Worm (Caenorhabditis elegans) whole organism, L3 larva: Measurements from ENCODE around the gene K09E4.1.

Source experiments
- R02D3.7 ChIP-seq: fragments of 150-350 bp; optimal IDR thresholded peaks from 2 replicates; lab custom pipeline; 2014; ENCODE audit warnings: missing biosample characterization, missing genetic modification characterization
- aly-2 ChIP-seq: fragments of 150-350 bp; optimal IDR thresholded peaks from 2 replicates; lab custom pipeline; 2014; ENCODE audit warnings: missing biosample characterization, missing genetic modification characterization
- ceh-16 ChIP-seq: sonication (generic microtip); optimal IDR thresholded peaks from 2 replicates; lab custom pipeline; 2017; ENCODE audit warnings: missing biosample characterization, missing genetic modification characterization
- ceh-28 ChIP-seq: fragments of 150-350 bp; optimal IDR thresholded peaks from 2 replicates; lab custom pipeline; 2014; ENCODE audit warnings: missing biosample characterization, missing genetic modification reagents, missing genetic modification characterization
- egl-27 ChIP-seq: sonication (generic microtip); optimal IDR thresholded peaks from 4 replicates; lab custom pipeline; 2017; ENCODE audit warnings: missing biosample characterization, missing genetic modification reagents, missing genetic modification characterization
- egl-5 ChIP-seq: fragments of 150-350 bp; optimal IDR thresholded peaks from 2 replicates; lab custom pipeline; 2017; ENCODE audit warnings: missing biosample characterization, missing genetic modification reagents, missing genetic modification characterization, inconsistent platforms
- elt-1 ChIP-seq: fragments of 150-350 bp; optimal IDR thresholded peaks from 2 replicates; lab custom pipeline; 2014; ENCODE audit warnings: missing biosample characterization, missing genetic modification characterization
- eor-1 ChIP-seq, 2 experiments: fragments of 150-350 bp; optimal IDR thresholded peaks; 2 replicates each; lab custom pipeline; 2014 to 2018; ENCODE audit warnings: missing biosample characterization in 2 of 2, missing genetic modification characterization in 2 of 2
- fkh-2 ChIP-seq: fragments of 150-350 bp; optimal IDR thresholded peaks from 2 replicates; lab custom pipeline; 2014; ENCODE audit warnings: missing biosample characterization, missing genetic modification reagents, missing genetic modification characterization
- fos-1 ChIP-seq: fragments of 150-350 bp; optimal IDR thresholded peaks from 2 replicates; lab custom pipeline; 2014; ENCODE audit warnings: missing biosample characterization, missing genetic modification characterization
- jun-1 ChIP-seq: fragments of 150-350 bp; optimal IDR thresholded peaks from 2 replicates; lab custom pipeline; 2014; ENCODE audit warnings: missing biosample characterization, missing genetic modification reagents, missing genetic modification characterization
- lin-15B ChIP-seq: fragments of 150-350 bp; optimal IDR thresholded peaks from 2 replicates; lab custom pipeline; 2014; ENCODE audit warnings: missing biosample characterization, missing genetic modification characterization
- lin-39 ChIP-seq: fragments of 150-350 bp; optimal IDR thresholded peaks from 2 replicates; lab custom pipeline; 2018; ENCODE audit warnings: missing biosample characterization, missing genetic modification reagents, missing genetic modification characterization
- lsy-12 ChIP-seq: sonication (generic microtip); optimal IDR thresholded peaks from 2 replicates; lab custom pipeline; 2016; ENCODE audit warnings: mild to moderate bottlenecking, missing genetic modification characterization, missing compliant biosample characterization
- mml-1 ChIP-seq: fragments of 150-350 bp; sonication (generic microtip); optimal IDR thresholded peaks from 3 replicates; lab custom pipeline; 2014; ENCODE audit warnings: missing biosample characterization, missing genetic modification characterization
- nfya-1 ChIP-seq: sonication (generic microtip); optimal IDR thresholded peaks from 2 replicates; lab custom pipeline; 2017; ENCODE audit warnings: missing genetic modification characterization, mild to moderate bottlenecking, missing compliant biosample characterization, antibody characterized with exemption, moderate library complexity; ENCODE audit not compliant: insufficient read depth
- nhr-11 ChIP-seq: fragments of 150-350 bp; optimal IDR thresholded peaks from 2 replicates; lab custom pipeline; 2014; ENCODE audit warnings: missing biosample characterization, missing genetic modification characterization
- nhr-23 ChIP-seq: fragments of 150-350 bp; optimal IDR thresholded peaks from 2 replicates; lab custom pipeline; 2014; ENCODE audit warnings: missing biosample characterization, missing genetic modification reagents, missing genetic modification characterization
- nhr-237 ChIP-seq: fragments of 150-350 bp; optimal IDR thresholded peaks from 2 replicates; lab custom pipeline; 2014; ENCODE audit warnings: missing biosample characterization, missing genetic modification characterization
- nhr-28 ChIP-seq: fragments of 150-350 bp; optimal IDR thresholded peaks from 2 replicates; lab custom pipeline; 2014; ENCODE audit warnings: missing biosample characterization, missing genetic modification characterization
- nhr-43 ChIP-seq: sonication (generic microtip); optimal IDR thresholded peaks from 2 replicates; lab custom pipeline; 2016; ENCODE audit warnings: mild to moderate bottlenecking, missing genetic modification characterization, missing compliant biosample characterization; ENCODE audit not compliant: poor library complexity, severe bottlenecking
- nhr-67 ChIP-seq: fragments of 150-350 bp; optimal IDR thresholded peaks from 2 replicates; lab custom pipeline; 2014; ENCODE audit warnings: missing biosample characterization, missing genetic modification characterization
- sea-2 ChIP-seq: fragments of 150-350 bp; sonication (generic microtip); optimal IDR thresholded peaks from 4 replicates; lab custom pipeline; 2014; ENCODE audit warnings: missing biosample characterization, missing genetic modification reagents, missing genetic modification characterization
- skn-1 ChIP-seq: fragments of 150-350 bp; optimal IDR thresholded peaks from 2 replicates; lab custom pipeline; 2014; ENCODE audit warnings: missing biosample characterization, missing genetic modification characterization
- tbx-2 ChIP-seq: sonication (generic microtip); optimal IDR thresholded peaks from 2 replicates; lab custom pipeline; 2016; ENCODE audit warnings: mild to moderate bottlenecking, missing genetic modification characterization, missing compliant biosample characterization
- unc-39 ChIP-seq: sonication (generic microtip); optimal IDR thresholded peaks from 4 replicates; lab custom pipeline; 2017; ENCODE audit warnings: missing biosample characterization, missing genetic modification characterization
- unc-62 ChIP-seq: fragments of 150-350 bp; sonication (generic microtip); optimal IDR thresholded peaks from 4 replicates; lab custom pipeline; 2014; ENCODE audit warnings: missing biosample characterization, missing genetic modification reagents, missing genetic modification characterization
- zag-1 ChIP-seq: fragments of 150-350 bp; optimal IDR thresholded peaks from 2 replicates; lab custom pipeline; 2014; ENCODE audit warnings: missing biosample characterization, missing genetic modification characterization
- ztf-11 ChIP-seq: fragments of 150-350 bp; optimal IDR thresholded peaks from 2 replicates; lab custom pipeline; 2014; ENCODE audit warnings: missing biosample characterization, missing genetic modification characterization
- ztf-4 ChIP-seq: fragments of 150-350 bp; optimal IDR thresholded peaks from 2 replicates; lab custom pipeline; 2014; ENCODE audit warnings: missing biosample characterization, missing genetic modification characterization

Gene K09E4.1

ce11 chrII:14176642-14177041 is 39.0 kb downstream of the K09E4.1 start:
- TF ChIP-seq nhr-23 = no peak
- TF ChIP-seq lin-39 (tag; lab: Kevin White, UChicago) = no peak
- TF ChIP-seq nhr-237 = no peak
- no peak for TF ChIP-seq tbx-2 (tag; lab: Kevin White, UChicago)
- TF ChIP-seq egl-5 (tag; lab: Kevin White, UChicago) = no peak
- no peak for TF ChIP-seq nhr-11 (tag; lab: Kevin White, UChicago)
- TF ChIP-seq nfya-1 (tag; lab: Kevin White, UChicago) = no peak

DNA sequence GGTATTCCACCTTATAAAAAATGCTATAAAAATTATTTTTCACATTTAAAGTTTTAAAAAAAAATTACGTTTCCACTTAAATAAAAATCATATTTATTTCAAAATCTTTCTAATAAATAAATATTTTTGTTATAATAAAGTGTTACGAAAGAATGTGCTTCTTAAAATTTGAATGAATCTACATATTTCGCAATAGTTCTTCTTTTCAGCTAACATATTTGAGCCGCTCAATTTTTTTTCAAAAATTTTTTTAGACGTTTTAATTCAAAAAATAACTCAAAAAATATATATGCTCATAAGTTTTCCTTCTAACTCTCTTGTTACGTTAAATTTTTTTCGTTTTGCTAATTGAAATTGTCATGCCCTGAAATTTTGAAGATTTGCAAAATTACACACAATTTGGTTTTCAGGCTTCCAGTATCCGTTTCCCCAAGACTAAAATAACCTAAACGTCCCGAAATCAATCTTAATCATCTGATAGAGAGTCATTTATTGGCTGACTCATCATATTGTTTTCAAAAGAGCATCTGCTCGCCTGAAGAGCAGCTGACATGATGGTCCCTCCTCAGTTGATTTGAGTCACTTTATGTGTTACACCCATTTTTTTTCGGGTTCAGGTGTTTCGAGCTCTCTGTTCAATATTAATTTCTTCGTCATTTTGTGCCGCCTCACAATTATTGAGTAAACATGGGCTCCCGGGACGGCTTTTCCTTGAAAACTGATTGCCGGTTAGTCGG is 40.8 kb downstream of the K09E4.1 start, which contains the start of gene efhd-1:
Gene efhd-1, plus strand, starts transcription at position 582 of the 737 bp plus-strand sequence.
- TF ChIP-seq lin-39 (tag; lab: Kevin White, UChicago) (no peak), egl-5 (tag; lab: Kevin White, UChicago) (peak; percentile 0)
- TF ChIP-seq, all 47 proteins: peak for 1

DNA sequence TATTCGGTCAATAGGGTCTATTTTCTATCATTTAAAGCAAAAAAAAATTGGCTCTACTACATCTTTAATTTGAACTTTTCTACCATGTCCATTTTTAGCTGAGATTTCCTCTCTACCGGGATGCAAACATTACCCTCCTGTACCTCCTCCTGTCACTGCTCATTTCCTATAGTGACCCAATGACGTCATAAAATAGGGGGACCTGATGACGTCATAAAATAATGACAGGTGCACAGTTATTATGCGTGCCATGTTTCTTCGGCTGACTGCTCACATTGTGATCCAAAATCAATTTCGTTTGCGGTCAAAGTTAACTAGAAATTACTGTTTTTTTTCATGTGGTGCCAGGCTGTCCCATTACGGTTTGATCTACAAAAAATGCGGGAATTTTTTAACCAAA is 49.3 kb downstream of the K09E4.1 start:
- no peak for TF ChIP-seq unc-62 (GFP tag; lab: Kevin White, UChicago)
- no peak for TF ChIP-seq nhr-43 (tag; lab: Kevin White, UChicago)
- TF ChIP-seq eor-1 (tag; optimal IDR thresholded peaks at IDR 0.05; lab: Kevin White, UChicago) = no peak
- no peak for TF ChIP-seq skn-1 (tag; lab: Kevin White, UChicago)
- no peak for TF ChIP-seq nhr-67 (tag; lab: Kevin White, UChicago)
- TF ChIP-seq ceh-28 (tag; lab: Kevin White, UChicago) = no peak
- no peak for TF ChIP-seq nhr-11 (tag; lab: Kevin White, UChicago)
- TF ChIP-seq nhr-28 = no peak
- no peak for TF ChIP-seq nhr-23
- TF ChIP-seq aly-2 (tag; lab: Kevin White, UChicago) = no peak
- no peak for TF ChIP-seq fkh-2 (tag; lab: Kevin White, UChicago)
- TF ChIP-seq egl-5 (tag; lab: Kevin White, UChicago) = no peak
- no peak for TF ChIP-seq lin-15B
- TF ChIP-seq mml-1 (tag; lab: Kevin White, UChicago) = no peak
- no peak for TF ChIP-seq jun-1 (tag; lab: Kevin White, UChicago)
- no peak for TF ChIP-seq elt-1
- TF ChIP-seq ztf-11 = no peak
- no peak for TF ChIP-seq lsy-12 (tag; lab: Kevin White, UChicago)
- TF ChIP-seq egl-27 (tag; lab: Kevin White, UChicago) = no peak

DNA sequence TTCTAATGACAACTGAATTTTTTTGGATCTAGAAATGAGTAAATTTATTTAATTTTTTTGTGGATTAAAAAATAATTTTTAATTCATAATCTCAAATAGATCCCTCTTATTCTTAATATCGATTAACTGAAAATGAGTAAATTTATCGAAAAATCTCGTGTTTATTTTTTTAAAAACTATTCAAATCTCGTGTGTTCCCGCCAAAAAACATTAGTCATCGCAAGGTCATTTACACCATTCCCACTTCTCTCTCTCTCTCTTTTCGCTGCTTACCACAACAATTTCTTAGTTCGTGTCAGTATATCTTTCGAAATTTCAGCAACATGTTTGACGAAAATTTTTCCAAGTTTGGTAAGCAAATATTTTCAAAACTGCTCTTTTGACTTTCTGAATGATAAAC is 49.8 kb downstream of the K09E4.1 start:
- TF ChIP-seq ceh-16 (tag; lab: Kevin White, UChicago) = no peak
- no peak for TF ChIP-seq elt-1
- no peak for TF ChIP-seq lin-39 (tag; lab: Kevin White, UChicago)
- no peak for TF ChIP-seq lsy-12 (tag; lab: Kevin White, UChicago)
- no peak for TF ChIP-seq sea-2 (GFP tag; lab: Kevin White, UChicago)
- TF ChIP-seq zag-1 (tag; lab: Kevin White, UChicago) = no peak
- no peak for TF ChIP-seq mml-1 (tag; lab: Kevin White, UChicago)
- no peak for TF ChIP-seq nhr-237
- no peak for TF ChIP-seq ztf-4 (tag; lab: Kevin White, UChicago)
- no peak for TF ChIP-seq nhr-67 (tag; lab: Kevin White, UChicago)
- no peak for TF ChIP-seq fos-1 (tag; lab: Kevin White, UChicago)
- no peak for TF ChIP-seq unc-39 (tag; lab: Kevin White, UChicago)
- no peak for TF ChIP-seq R02D3.7 (tag; lab: Kevin White, UChicago)
- TF ChIP-seq nhr-23 = no peak
- no peak for TF ChIP-seq tbx-2 (tag; lab: Kevin White, UChicago)
